Worm (Caenorhabditis elegans) whole organism, late embryonic: Measurements from ENCODE around the gene T04A11.4.

ENCODE experiments used
- Y22D7AL.16 ChIP-seq: sonication (generic microtip); optimal IDR thresholded peaks from 2 replicates; lab custom pipeline; 2016; ENCODE audit warnings: missing genetic modification characterization, missing compliant biosample characterization
- ceh-2 ChIP-seq: sonication (generic microtip); optimal IDR thresholded peaks from 2 replicates; lab custom pipeline; 2016; ENCODE audit warnings: missing genotype, missing genetic modification characterization, missing compliant biosample characterization
- hlh-15 ChIP-seq: sonication (generic microtip); optimal IDR thresholded peaks from 2 replicates; lab custom pipeline; 2016; ENCODE audit warnings: missing genetic modification characterization, missing compliant biosample characterization
- pha-4 ChIP-seq: fragments of 150-350 bp; optimal IDR thresholded peaks from 2 replicates; lab custom pipeline; 2018; ENCODE audit warnings: missing biosample characterization, missing genetic modification reagents, missing genetic modification characterization
- sox-4 ChIP-seq: sonication (generic microtip); optimal IDR thresholded peaks from 2 replicates; lab custom pipeline; 2017; ENCODE audit warnings: mild to moderate bottlenecking, missing genetic modification characterization, inconsistent platforms, missing compliant biosample characterization
- ttx-3 ChIP-seq: sonication (generic microtip); optimal IDR thresholded peaks from 2 replicates; lab custom pipeline; 2016; ENCODE audit warnings: missing genetic modification reagents, missing genetic modification characterization, missing compliant biosample characterization
- unc-86 ChIP-seq: sonication (generic microtip); optimal IDR thresholded peaks from 2 replicates; lab custom pipeline; 2016; ENCODE audit warnings: missing genetic modification characterization, missing compliant biosample characterization
- zip-5 ChIP-seq: sonication (generic microtip); optimal IDR thresholded peaks from 2 replicates; lab custom pipeline; 2016; ENCODE audit warnings: missing genetic modification characterization, missing compliant biosample characterization

DNA sequence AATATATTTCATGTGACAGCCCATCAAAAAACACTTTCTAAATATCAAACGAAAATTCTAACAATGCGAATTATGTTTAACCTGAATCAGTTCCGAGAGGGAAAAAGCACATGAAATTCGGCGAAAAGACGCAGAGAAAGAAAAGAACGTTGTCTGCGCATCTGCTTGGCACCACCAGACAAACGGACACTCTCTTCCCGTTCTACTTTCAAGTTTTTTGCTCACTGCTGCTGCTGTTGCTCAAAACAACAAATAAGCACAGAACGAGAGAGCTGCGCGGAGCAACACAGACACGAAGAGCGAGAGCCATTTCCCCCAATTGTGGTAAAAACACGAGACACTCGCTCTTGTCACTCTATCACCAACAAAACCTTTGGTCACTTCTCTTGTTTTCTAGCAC lies 19.6 kb downstream of the T04A11.4 start:
- no peak for TF ChIP-seq ceh-2 (tag; lab: Kevin White, UChicago)
- no peak for TF ChIP-seq ttx-3 (tag; lab: Kevin White, UChicago)
- no peak for TF ChIP-seq Y22D7AL.16 (tag; lab: Kevin White, UChicago)
- TF ChIP-seq unc-86 (tag; lab: Kevin White, UChicago): no peak
- no peak for TF ChIP-seq zip-5 (tag; lab: Kevin White, UChicago)
- TF ChIP-seq sox-4 (tag; lab: Kevin White, UChicago): no peak
- TF ChIP-seq pha-4: no peak
- TF ChIP-seq hlh-15: no peak
